Worm (Caenorhabditis elegans) whole organism, L2 larva: ENCODE measurements around the gene Y17D7C.1.

Experiments used
- C34F6.9 ChIP-seq: fragments of 150-350 bp; optimal IDR thresholded peaks from 2 replicates; lab custom pipeline; 2014; ENCODE audit warnings: missing biosample characterization, missing genetic modification characterization
- F13H6.1 ChIP-seq: sonication (generic microtip); optimal IDR thresholded peaks from 2 replicates; lab custom pipeline; 2016; ENCODE audit warnings: missing genetic modification characterization, missing compliant biosample characterization
- R02D3.7 ChIP-seq: fragments of 150-350 bp; optimal IDR thresholded peaks from 2 replicates; lab custom pipeline; 2014; ENCODE audit warnings: missing biosample characterization, missing genetic modification characterization
- alr-1 ChIP-seq: fragments of 150-350 bp; optimal IDR thresholded peaks from 2 replicates; lab custom pipeline; 2014; ENCODE audit warnings: missing biosample characterization, missing genetic modification characterization
- ama-1 ChIP-seq: fragments of 150-350 bp; optimal IDR thresholded peaks from 2 replicates; lab custom pipeline; 2018; ENCODE audit warnings: inconsistent platforms
- blmp-1 ChIP-seq: sonication (generic microtip); optimal IDR thresholded peaks from 2 replicates; lab custom pipeline; 2017; ENCODE audit warnings: missing genetic modification characterization, mild to moderate bottlenecking, missing compliant biosample characterization, antibody characterized with exemption, moderate library complexity; ENCODE audit not compliant: insufficient read depth
- ceh-16 ChIP-seq: fragments of 150-350 bp; optimal IDR thresholded peaks from 2 replicates; lab custom pipeline; 2014; ENCODE audit warnings: missing biosample characterization, missing genetic modification characterization
- ceh-82 ChIP-seq: fragments of 150-350 bp; optimal IDR thresholded peaks from 2 replicates; lab custom pipeline; 2014; ENCODE audit warnings: missing biosample characterization, missing genetic modification characterization
- crh-2 ChIP-seq: sonication (generic microtip); optimal IDR thresholded peaks from 2 replicates; lab custom pipeline; 2017; ENCODE audit warnings: missing biosample characterization, missing genetic modification characterization
- egl-27 ChIP-seq: sonication (generic microtip); optimal IDR thresholded peaks from 3 replicates; lab custom pipeline; 2017; ENCODE audit warnings: missing biosample characterization, missing genetic modification reagents, missing genetic modification characterization
- elt-1 ChIP-seq: fragments of 150-350 bp; optimal IDR thresholded peaks from 2 replicates; lab custom pipeline; 2014; ENCODE audit warnings: missing biosample characterization, missing genetic modification characterization
- fos-1 ChIP-seq: fragments of 150-350 bp; optimal IDR thresholded peaks from 2 replicates; lab custom pipeline; 2014; ENCODE audit warnings: missing biosample characterization, missing genetic modification characterization
- gmeb-1 ChIP-seq: fragments of 150-350 bp; optimal IDR thresholded peaks from 2 replicates; lab custom pipeline; 2014; ENCODE audit warnings: missing biosample characterization, missing genetic modification characterization
- lin-11 ChIP-seq: fragments of 150-350 bp; sonication (generic microtip); optimal IDR thresholded peaks from 2 replicates; lab custom pipeline; 2014; ENCODE audit warnings: missing biosample characterization, missing genetic modification characterization, inconsistent platforms, mixed read lengths
- lin-13 ChIP-seq: fragments of 150-350 bp; optimal IDR thresholded peaks from 2 replicates; lab custom pipeline; 2014; ENCODE audit warnings: missing biosample characterization, missing genetic modification reagents, missing genetic modification characterization
- lsy-2 ChIP-seq, 2 experiments: fragments of 150-350 bp in 1 of 2; sonication (generic microtip) in 1 of 2; optimal IDR thresholded peaks; 2 replicates each; lab custom pipeline; 2014 to 2017; ENCODE audit warnings: missing biosample characterization in 2 of 2, missing genetic modification characterization in 2 of 2
- mab-5 ChIP-seq: fragments of 150-350 bp; optimal IDR thresholded peaks from 2 replicates; lab custom pipeline; 2014; ENCODE audit warnings: missing biosample characterization, missing genetic modification characterization
- mbf-1 ChIP-seq: sonication (generic microtip); optimal IDR thresholded peaks from 2 replicates; lab custom pipeline; 2017; ENCODE audit warnings: missing biosample characterization, missing genetic modification characterization
- mdl-1 ChIP-seq, 2 experiments: fragments of 150-350 bp in 1 of 2; sonication (generic microtip) in 1 of 2; optimal IDR thresholded peaks; 2 replicates each; lab custom pipeline; 2017; ENCODE audit warnings: missing biosample characterization in 2 of 2, missing genetic modification characterization in 2 of 2
- nhr-11 ChIP-seq: fragments of 150-350 bp; optimal IDR thresholded peaks from 2 replicates; lab custom pipeline; 2014; ENCODE audit warnings: missing biosample characterization, missing genetic modification characterization
- nhr-129 ChIP-seq: fragments of 150-350 bp; optimal IDR thresholded peaks from 2 replicates; lab custom pipeline; 2014; ENCODE audit warnings: missing biosample characterization, missing genetic modification characterization
- nhr-21 ChIP-seq: fragments of 150-350 bp; optimal IDR thresholded peaks from 2 replicates; lab custom pipeline; 2014; ENCODE audit warnings: missing biosample characterization, missing genetic modification characterization
- nhr-23 ChIP-seq: fragments of 150-350 bp; optimal IDR thresholded peaks from 2 replicates; lab custom pipeline; 2014; ENCODE audit warnings: missing biosample characterization, missing genetic modification reagents, missing genetic modification characterization
- nhr-25 ChIP-seq: fragments of 150-350 bp; sonication (generic microtip); optimal IDR thresholded peaks from 3 replicates; lab custom pipeline; 2014; ENCODE audit warnings: missing biosample characterization, missing genetic modification characterization
- nhr-6 ChIP-seq: fragments of 150-350 bp; optimal IDR thresholded peaks from 2 replicates; lab custom pipeline; 2014; ENCODE audit warnings: missing biosample characterization, missing genetic modification characterization
- peb-1 ChIP-seq: fragments of 150-350 bp; optimal IDR thresholded peaks from 2 replicates; lab custom pipeline; 2014; ENCODE audit warnings: missing biosample characterization, missing genetic modification characterization
- sem-4 ChIP-seq: fragments of 150-350 bp; optimal IDR thresholded peaks from 2 replicates; lab custom pipeline; 2014; ENCODE audit warnings: missing biosample characterization, missing genetic modification reagents, missing genetic modification characterization
- sma-9 ChIP-seq, 2 experiments: fragments of 150-350 bp in 1 of 2; sonication (generic microtip) in 1 of 2; optimal IDR thresholded peaks; 2 replicates each; lab custom pipeline; 2014 to 2016; ENCODE audit warnings: missing genetic modification characterization in 2 of 2, mild to moderate bottlenecking in 1 of 2, missing biosample characterization in 1 of 2, missing compliant biosample characterization in 1 of 2, missing genetic modification reagents in 1 of 2, moderate library complexity in 1 of 2
- snpc-4 ChIP-seq: fragments of 150-350 bp; optimal IDR thresholded peaks from 2 replicates; lab custom pipeline; 2014; ENCODE audit warnings: missing biosample characterization, missing genetic modification characterization
- unc-39 ChIP-seq: fragments of 150-350 bp; optimal IDR thresholded peaks from 2 replicates; lab custom pipeline; 2014; ENCODE audit warnings: missing biosample characterization, missing genetic modification characterization
- unc-55 ChIP-seq: fragments of 150-350 bp; sonication (generic microtip); optimal IDR thresholded peaks from 3 replicates; lab custom pipeline; 2014; ENCODE audit warnings: missing biosample characterization, missing genetic modification reagents, missing genetic modification characterization
- unc-62 ChIP-seq: fragments of 150-350 bp; optimal IDR thresholded peaks from 2 replicates; lab custom pipeline; 2014; ENCODE audit warnings: missing biosample characterization, missing genetic modification reagents, missing genetic modification characterization
- zag-1 ChIP-seq: fragments of 150-350 bp; optimal IDR thresholded peaks from 2 replicates; lab custom pipeline; 2014; ENCODE audit warnings: missing biosample characterization, missing genetic modification characterization
- ztf-4 ChIP-seq: fragments of 150-350 bp; optimal IDR thresholded peaks from 2 replicates; lab custom pipeline; 2014; ENCODE audit warnings: missing biosample characterization, missing genetic modification characterization

Gene Y17D7C.1

DNA sequence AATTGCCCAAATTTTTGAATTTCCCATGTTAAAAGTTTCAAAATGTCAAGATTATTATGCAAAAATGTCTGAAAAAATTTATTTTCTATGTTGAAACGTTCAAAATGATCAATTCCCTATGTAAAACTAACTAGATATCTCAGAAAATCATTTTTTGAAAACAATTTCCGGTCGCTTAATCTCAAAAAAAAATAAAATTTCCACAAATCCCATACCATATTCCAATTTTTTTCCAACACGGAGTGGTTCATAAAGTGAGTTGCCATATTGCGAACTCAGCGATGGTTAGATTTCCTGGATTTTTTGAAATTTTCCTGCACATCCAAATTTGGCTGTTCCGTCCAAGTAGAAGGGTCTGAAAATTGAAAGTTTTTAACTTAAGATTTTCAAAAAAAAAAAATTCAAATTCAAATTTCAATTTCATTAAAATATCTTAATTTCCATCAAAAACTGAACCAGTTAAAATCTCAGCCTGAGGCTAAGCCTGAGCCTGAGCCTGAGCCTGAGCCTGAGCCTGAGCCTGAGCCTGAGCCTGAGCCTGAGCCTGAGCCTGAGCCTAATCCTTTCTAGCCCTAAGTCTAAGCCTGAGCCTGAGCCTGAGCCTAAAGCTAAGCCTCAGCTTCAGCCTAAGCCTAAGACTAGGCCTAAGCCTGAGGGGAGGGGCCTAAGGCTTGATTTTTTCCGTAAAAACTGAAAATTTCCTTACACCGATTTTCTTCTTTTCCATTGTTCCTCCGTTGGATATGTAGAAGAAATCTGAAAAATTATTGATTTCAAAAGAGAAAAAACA is 16.3 kb downstream of the Y17D7C.1 start:
- TF ChIP-seq nhr-25 (tag; lab: Kevin White, UChicago) (no peak), nhr-11 (tag; lab: Kevin White, UChicago) (no peak), unc-39 (no peak)

DNA sequence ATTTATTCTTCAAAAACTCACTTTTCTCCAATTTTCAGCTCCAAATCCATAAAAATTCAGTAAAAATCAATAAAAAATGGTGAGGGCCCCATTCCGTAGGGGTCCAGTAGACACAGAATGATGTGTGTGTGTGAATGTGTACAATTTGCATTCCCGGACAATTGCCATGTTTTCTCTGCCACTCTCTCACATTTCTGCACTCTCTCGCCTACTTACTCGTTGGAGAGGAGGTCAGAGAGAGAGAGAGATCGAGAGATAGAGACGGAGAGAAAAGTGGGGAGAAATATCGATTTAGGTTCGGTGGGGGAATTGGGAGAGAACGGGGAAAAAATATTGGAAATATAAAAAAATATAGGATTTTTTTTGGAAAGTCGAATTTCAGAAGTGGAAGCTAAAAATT is 17.2 kb downstream of the Y17D7C.1 start:
- TF ChIP-seq zag-1 (tag; lab: Kevin White, UChicago) = peak; percentile 72
- peak; percentile 76 for TF ChIP-seq unc-55 (GFP tag; lab: Kevin White, UChicago)
- TF ChIP-seq snpc-4 = peak; percentile 80
- peak; percentile 67 for TF ChIP-seq nhr-6 (tag; lab: Kevin White, UChicago)
- TF ChIP-seq nhr-25 (tag; lab: Kevin White, UChicago) = peak; percentile 74
- peak; percentile 79 for TF ChIP-seq lin-13 (GFP tag; lab: Kevin White, UChicago)
- TF ChIP-seq crh-2 (tag; lab: Kevin White, UChicago) = peak; percentile 89
- TF ChIP-seq fos-1 = peak; percentile 70
- TF ChIP-seq lsy-2 (tag; optimal IDR thresholded peaks at IDR 0.05; lab: Kevin White, UChicago) = peak; percentile 72 to 92
- peak; percentile 34 for TF ChIP-seq ceh-82 (tag; lab: Kevin White, UChicago)
- peak; percentile 83 for TF ChIP-seq nhr-129 (tag; lab: Kevin White, UChicago)
- peak; percentile 46 for TF ChIP-seq sem-4 (tag; lab: Kevin White, UChicago)
- TF ChIP-seq F13H6.1 (tag; lab: Kevin White, UChicago) = peak; percentile 89
- TF ChIP-seq mab-5 = peak; percentile 87
- no peak for TF ChIP-seq elt-1 (tag; lab: Kevin White, UChicago)
- TF ChIP-seq ama-1 (lab: Kevin White, UChicago) = no peak
- no peak for TF ChIP-seq sma-9 (GFP tag; optimal IDR thresholded peaks at IDR 0.05; lab: Kevin White, UChicago)
- TF ChIP-seq sma-9 (tag; optimal IDR thresholded peaks at IDR 0.05; lab: Kevin White, UChicago) = no peak
- peak; percentile 93 for TF ChIP-seq C34F6.9
- no peak for TF ChIP-seq ceh-16
- no peak for TF ChIP-seq unc-62
- peak; percentile 16 to 66 for TF ChIP-seq mdl-1 (tag; optimal IDR thresholded peaks at IDR 0.05; lab: Kevin White, UChicago)
- TF ChIP-seq gmeb-1 = peak; percentile 85
- peak; percentile 58 for TF ChIP-seq nhr-21 (tag; lab: Kevin White, UChicago)

DNA sequence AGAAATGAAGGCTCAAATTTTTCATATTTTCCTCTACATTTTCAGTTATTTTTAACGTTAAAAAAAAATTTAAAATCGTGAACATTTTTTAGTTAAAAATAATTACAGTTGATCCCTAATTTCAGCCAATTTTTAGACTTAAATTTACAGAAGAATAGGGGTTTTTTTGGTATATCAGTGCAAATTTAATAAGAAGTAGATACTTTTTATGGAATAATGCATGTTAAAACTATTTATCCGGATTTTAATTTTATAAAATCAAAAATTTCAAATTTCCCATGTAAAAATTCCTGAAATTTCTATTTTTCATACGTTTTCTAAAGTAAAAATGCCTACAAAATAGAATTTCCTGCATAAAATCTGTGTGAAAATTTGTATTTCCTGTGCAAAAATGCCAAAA is 17.7 kb downstream of the Y17D7C.1 start:
- TF ChIP-seq lin-13 (GFP tag; lab: Kevin White, UChicago) (no peak), lin-11 (tag; lab: Kevin White, UChicago) (no peak), alr-1 (no peak), ztf-4 (no peak), gmeb-1 (no peak)
- TF ChIP-seq, all 48 proteins: peak for 0

DNA sequence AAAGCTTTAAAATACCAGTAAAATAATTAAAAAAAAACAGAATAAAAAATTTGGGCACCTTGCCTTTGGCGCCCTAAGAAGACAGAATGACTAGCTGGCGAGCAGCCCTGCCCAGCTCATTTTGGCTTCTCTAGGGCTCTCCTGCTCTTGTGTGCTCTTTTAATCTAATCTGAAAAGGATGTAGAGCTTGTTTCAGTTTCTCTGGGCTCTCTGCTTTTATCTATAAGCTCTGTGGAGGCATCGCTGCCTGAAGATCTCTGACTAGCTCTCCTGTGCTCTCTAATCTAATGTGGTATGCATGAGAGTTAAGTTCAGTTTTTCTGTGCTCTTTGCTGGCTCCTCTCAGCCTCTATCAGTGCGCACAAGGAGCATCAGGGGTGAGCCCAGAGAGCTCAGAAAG is 19.5 kb downstream of the Y17D7C.1 start:
- TF ChIP-seq ama-1 (lab: Kevin White, UChicago) (no peak), blmp-1 (tag; lab: Kevin White, UChicago) (no peak), nhr-23 (tag; lab: Kevin White, UChicago) (no peak), peb-1 (tag; lab: Kevin White, UChicago) (no peak), mbf-1 (tag; lab: Kevin White, UChicago) (no peak), unc-55 (GFP tag; lab: Kevin White, UChicago) (peak; percentile 23), C34F6.9 (peak; percentile 21), sma-9 (GFP tag; optimal IDR thresholded peaks at IDR 0.05; lab: Kevin White, UChicago) (no peak), sma-9 (tag; optimal IDR thresholded peaks at IDR 0.05; lab: Kevin White, UChicago) (no peak), sem-4 (tag; lab: Kevin White, UChicago) (no peak), mdl-1 (tag; optimal IDR thresholded peaks at IDR 0.05; lab: Kevin White, UChicago) (no peak), snpc-4 (no peak), unc-62 (no peak), R02D3.7 (tag; lab: Kevin White, UChicago) (no peak), egl-27 (tag; lab: Kevin White, UChicago) (no peak), lin-13 (GFP tag; lab: Kevin White, UChicago) (no peak), nhr-129 (tag; lab: Kevin White, UChicago) (no peak)
